Worm (Caenorhabditis elegans) whole organism, young adult: ENCODE results near the gene Y48C3A.20.

Experiments used
- B0019.2 ChIP-seq: fragments of 200-800 bp; sonication (Bioruptor generic); conservative IDR thresholded peaks from 2 replicates; pipeline ENCODE4 v1.3.6; 2022; ENCODE audit warnings: missing genetic modification reagents, missing genetic modification characterization, missing compliant biosample characterization
- D2030.7 ChIP-seq: fragments of 200-800 bp; sonication (Bioruptor generic); IDR thresholded peaks from 2 replicates; pipeline ENCODE4 v1.3.6; 2022; ENCODE audit warnings: missing genetic modification reagents, missing genetic modification characterization, missing compliant biosample characterization
- F33H1.4 ChIP-seq: fragments of 200-800 bp; sonication (Bioruptor generic); IDR thresholded peaks from 2 replicates; pipeline ENCODE4 v1.3.6; 2022; ENCODE audit warnings: missing genetic modification reagents, missing genetic modification characterization, missing compliant biosample characterization
- F37B4.10 ChIP-seq: fragments of 200-800 bp; sonication (Bioruptor generic); IDR thresholded peaks from 2 replicates; pipeline ENCODE4 v1.3.6; 2022; ENCODE audit warnings: missing genetic modification characterization, missing compliant biosample characterization
- F39B2.1 ChIP-seq: fragments of 200-800 bp; sonication (Bioruptor generic); IDR thresholded peaks from 2 replicates; pipeline ENCODE4 v1.3.6; 2022; ENCODE audit warnings: missing genetic modification reagents, missing genetic modification characterization, missing compliant biosample characterization
- F52B5.7 ChIP-seq: sonication (generic microtip); optimal IDR thresholded peaks from 2 replicates; lab custom pipeline; 2016; ENCODE audit warnings: mild to moderate bottlenecking, missing genetic modification characterization, missing compliant biosample characterization
- Y53F4B.3 ChIP-seq: fragments of 200-800 bp; sonication (Bioruptor generic); IDR thresholded peaks from 2 replicates; pipeline ENCODE4 v1.3.6; 2022; ENCODE audit warnings: missing genetic modification reagents, missing genetic modification characterization, missing compliant biosample characterization
- Y53G8AR.9 ChIP-seq: fragments of 200-800 bp; sonication (Bioruptor generic); conservative IDR thresholded peaks from 2 replicates; pipeline ENCODE4 v1.3.6; 2022; ENCODE audit warnings: missing genetic modification reagents, missing genetic modification characterization, missing compliant biosample characterization
- Y79H2A.3 ChIP-seq: fragments of 200-800 bp; sonication (Bioruptor generic); conservative IDR thresholded peaks from 2 replicates; pipeline ENCODE4 v1.3.6; 2022; ENCODE audit warnings: missing genetic modification reagents, missing genetic modification characterization, missing compliant biosample characterization
- Y95B8A.8 ChIP-seq: fragments of 200-800 bp; sonication (Bioruptor generic); IDR thresholded peaks from 2 replicates; pipeline ENCODE4 v1.3.6; 2022; ENCODE audit warnings: missing genetic modification reagents, missing genetic modification characterization, missing compliant biosample characterization
- akir-1 ChIP-seq: fragments of 200-800 bp; sonication (Bioruptor generic); optimal IDR thresholded peaks from 2 replicates; lab custom pipeline; 2018; ENCODE audit warnings: mild to moderate bottlenecking, missing genetic modification characterization, moderate library complexity, missing compliant biosample characterization
- ama-1 ChIP-seq, 3 experiments: fragments of 150-350 bp in 1 of 3; sonication (generic microtip) in 2 of 3; optimal IDR thresholded peaks; 2 replicates each; lab custom pipeline; 2014 to 2018; ENCODE audit warnings: missing biosample characterization in 2 of 3, missing genetic modification characterization in 2 of 3, missing genetic modification reagents in 2 of 3
- aptf-3 ChIP-seq: fragments of 200-800 bp; sonication (Bioruptor generic); IDR thresholded peaks from 2 replicates; pipeline ENCODE4 v1.3.6; 2022; ENCODE audit warnings: missing genetic modification characterization, missing compliant biosample characterization
- bed-1 ChIP-seq: fragments of 200-800 bp; sonication (Bioruptor generic); IDR thresholded peaks from 2 replicates; pipeline ENCODE4 v1.3.6; 2022; ENCODE audit warnings: missing genetic modification reagents, missing genetic modification characterization, missing compliant biosample characterization
- cebp-1 ChIP-seq, 2 experiments: fragments of 200-800 bp in 1 of 2; sonication (Bioruptor generic) in 1 of 2; sonication (generic microtip) in 1 of 2; IDR thresholded peaks in 1 of 2; optimal IDR thresholded peaks in 1 of 2; 2 replicates each; pipeline versions ENCODE4 v1.3.6 to Lab custom; 2017 to 2022; ENCODE audit warnings: missing compliant biosample characterization in 2 of 2, missing genetic modification characterization in 2 of 2, mild to moderate bottlenecking in 1 of 2, missing genetic modification reagents in 1 of 2, moderate library complexity in 1 of 2
- cebp-2 ChIP-seq: fragments of 200-800 bp; sonication (Bioruptor generic); IDR thresholded peaks from 2 replicates; pipeline ENCODE4 v1.3.6; 2022; ENCODE audit warnings: missing genetic modification characterization, missing compliant biosample characterization
- ceh-40 ChIP-seq: fragments of 200-800 bp; sonication (Bioruptor generic); IDR thresholded peaks from 2 replicates; pipeline ENCODE4 v1.3.6; 2022; ENCODE audit warnings: missing genetic modification characterization, missing compliant biosample characterization
- ceh-58 ChIP-seq: fragments of 200-800 bp; sonication (Bioruptor generic); IDR thresholded peaks from 2 replicates; pipeline ENCODE4 v1.3.6; 2022; ENCODE audit warnings: missing genetic modification characterization, missing compliant biosample characterization
- ceh-91 ChIP-seq: fragments of 200-800 bp; sonication (Bioruptor generic); IDR thresholded peaks from 2 replicates; pipeline ENCODE4 v1.3.6; 2022; ENCODE audit warnings: missing genetic modification reagents, missing genetic modification characterization, missing compliant biosample characterization
- chd-7 ChIP-seq: sonication (generic microtip); optimal IDR thresholded peaks from 2 replicates; lab custom pipeline; 2016; ENCODE audit warnings: mild to moderate bottlenecking, missing genetic modification characterization, moderate library complexity, missing compliant biosample characterization
- dox-1 ChIP-seq: fragments of 200-800 bp; sonication (Bioruptor generic); IDR thresholded peaks from 2 replicates; pipeline ENCODE4 v1.3.6; 2022; ENCODE audit warnings: missing genetic modification reagents, missing genetic modification characterization, missing compliant biosample characterization
- dpff-1 ChIP-seq: sonication (generic microtip); optimal IDR thresholded peaks from 2 replicates; lab custom pipeline; 2017; ENCODE audit warnings: mild to moderate bottlenecking, missing genetic modification characterization, missing compliant biosample characterization
- egl-44 ChIP-seq: fragments of 200-800 bp; sonication (Bioruptor generic); IDR thresholded peaks from 2 replicates; pipeline ENCODE4 v1.3.6; 2022; ENCODE audit warnings: missing genetic modification reagents, missing genetic modification characterization, missing compliant biosample characterization
- ekl-4 ChIP-seq: fragments of 200-800 bp; sonication (Bioruptor generic); IDR thresholded peaks from 2 replicates; pipeline ENCODE4 v1.3.6; 2022; ENCODE audit warnings: missing genetic modification reagents, missing genetic modification characterization, missing compliant biosample characterization
- gei-17 ChIP-seq: fragments of 200-800 bp; sonication (Bioruptor generic); optimal IDR thresholded peaks from 2 replicates; lab custom pipeline; 2018; ENCODE audit warnings: mild to moderate bottlenecking, missing genetic modification characterization, missing compliant biosample characterization
- hlh-12 ChIP-seq: sonication (generic microtip); optimal IDR thresholded peaks from 2 replicates; lab custom pipeline; 2016; ENCODE audit warnings: missing genetic modification characterization, missing compliant biosample characterization
- hlh-26 ChIP-seq: fragments of 200-800 bp; sonication (Bioruptor generic); conservative IDR thresholded peaks from 2 replicates; pipeline ENCODE4 v1.3.6; 2022; ENCODE audit warnings: missing genetic modification reagents, missing genetic modification characterization, missing compliant biosample characterization
- hmg-20 ChIP-seq: fragments of 200-800 bp; sonication (Bioruptor generic); IDR thresholded peaks from 2 replicates; pipeline ENCODE4 v1.3.6; 2022; ENCODE audit warnings: missing genetic modification reagents, missing genetic modification characterization, missing compliant biosample characterization
- let-526 ChIP-seq: fragments of 200-800 bp; sonication (Bioruptor generic); IDR thresholded peaks from 2 replicates; pipeline ENCODE4 v1.3.6; 2022; ENCODE audit warnings: missing genetic modification reagents, missing genetic modification characterization, missing compliant biosample characterization
- lin-26 ChIP-seq: fragments of 200-800 bp; sonication (Bioruptor generic); IDR thresholded peaks from 2 replicates; pipeline ENCODE4 v1.3.6; 2022; ENCODE audit warnings: missing genetic modification reagents, missing genetic modification characterization, missing compliant biosample characterization
- lin-54 ChIP-seq: fragments of 200-800 bp; sonication (Bioruptor generic); optimal IDR thresholded peaks from 2 replicates; lab custom pipeline; 2018; ENCODE audit warnings: mild to moderate bottlenecking, missing genetic modification characterization, missing compliant biosample characterization
- lsy-27 ChIP-seq: sonication (generic microtip); optimal IDR thresholded peaks from 2 replicates; lab custom pipeline; 2017; ENCODE audit warnings: missing genetic modification characterization, mild to moderate bottlenecking, missing compliant biosample characterization, antibody characterized with exemption, missing genotype, borderline replicate concordance; ENCODE audit not compliant: insufficient read depth
- madf-6 ChIP-seq: fragments of 200-800 bp; sonication (Bioruptor generic); IDR thresholded peaks from 2 replicates; pipeline ENCODE4 v1.3.6; 2022; ENCODE audit warnings: missing genetic modification reagents, missing genetic modification characterization, missing compliant biosample characterization
- madf-8 ChIP-seq: fragments of 200-800 bp; sonication (Bioruptor generic); conservative IDR thresholded peaks from 2 replicates; pipeline ENCODE4 v1.3.6; 2022; ENCODE audit warnings: missing genetic modification reagents, missing genetic modification characterization, missing compliant biosample characterization
- nfya-1 ChIP-seq: sonication (generic microtip); optimal IDR thresholded peaks from 2 replicates; lab custom pipeline; 2017; ENCODE audit warnings: antibody characterized with exemption, missing compliant biosample characterization, missing genetic modification characterization, borderline replicate concordance; ENCODE audit not compliant: insufficient read depth
- nfya-2 ChIP-seq: fragments of 200-800 bp; sonication (Bioruptor generic); IDR thresholded peaks from 2 replicates; pipeline ENCODE4 v1.3.6; 2022; ENCODE audit warnings: missing genetic modification reagents, missing genetic modification characterization, missing compliant biosample characterization
- nfyb-1 ChIP-seq: fragments of 200-800 bp; sonication (Bioruptor generic); IDR thresholded peaks from 2 replicates; pipeline ENCODE4 v1.3.6; 2022; ENCODE audit warnings: missing genetic modification reagents, missing genetic modification characterization, missing compliant biosample characterization
- nhr-27 ChIP-seq: fragments of 200-800 bp; sonication (Bioruptor generic); optimal IDR thresholded peaks from 2 replicates; lab custom pipeline; 2018; ENCODE audit warnings: mild to moderate bottlenecking, missing genetic modification characterization, moderate library complexity, missing compliant biosample characterization
- pha-4 ChIP-seq: fragments of 150-350 bp; sonication (generic microtip); optimal IDR thresholded peaks from 2 replicates; lab custom pipeline; 2014; ENCODE audit warnings: missing biosample characterization, missing genetic modification reagents, missing genetic modification characterization
- rpc-1 ChIP-seq, 2 experiments: fragments of 150-350 bp in 1 of 2; sonication (generic microtip) in 1 of 2; optimal IDR thresholded peaks; 2 replicates each; lab custom pipeline; 2014 to 2018; ENCODE audit warnings: missing biosample characterization in 1 of 2, missing genetic modification characterization in 1 of 2, missing genetic modification reagents in 1 of 2, missing genotype in 1 of 2
- snpc-1.1 ChIP-seq: sonication (generic microtip); optimal IDR thresholded peaks from 2 replicates; lab custom pipeline; 2017; ENCODE audit warnings: missing genetic modification characterization, mild to moderate bottlenecking, missing compliant biosample characterization, antibody characterized with exemption, moderate library complexity, missing genotype, missing genetic modification reagents; ENCODE audit not compliant: insufficient read depth
- sptf-2 ChIP-seq: fragments of 200-800 bp; sonication (Bioruptor generic); optimal IDR thresholded peaks from 2 replicates; lab custom pipeline; 2018; ENCODE audit warnings: mild to moderate bottlenecking, missing genetic modification characterization, missing compliant biosample characterization
- tbp1 ChIP-seq: fragments of 200-800 bp; sonication (Bioruptor generic); optimal IDR thresholded peaks from 2 replicates; lab custom pipeline; 2018; ENCODE audit warnings: mild to moderate bottlenecking, missing genetic modification characterization, missing compliant biosample characterization
- tlf-1 ChIP-seq: fragments of 200-800 bp; sonication (Bioruptor generic); optimal IDR thresholded peaks from 2 replicates; lab custom pipeline; 2018; ENCODE audit warnings: mild to moderate bottlenecking, missing genetic modification characterization, missing compliant biosample characterization
- ztf-22 ChIP-seq: fragments of 200-800 bp; sonication (Bioruptor generic); optimal IDR thresholded peaks from 2 replicates; lab custom pipeline; 2018; ENCODE audit warnings: mild to moderate bottlenecking, missing genetic modification characterization, moderate library complexity, missing compliant biosample characterization
- ztf-26 ChIP-seq: sonication (generic microtip); optimal IDR thresholded peaks from 2 replicates; lab custom pipeline; 2017; ENCODE audit warnings: missing genetic modification characterization, missing compliant biosample characterization

The Y48C3A.20 gene

ce11 chrII:13334966-13335698 is 34.3 kb upstream of the Y48C3A.20 start (continued):
- TF ChIP-seq D2030.7 (GFP tag; lab: Robert Waterston, UW) = no peak
- no peak for TF ChIP-seq ceh-58 (GFP tag; lab: Robert Waterston, UW)
- peak; percentile 19 for TF ChIP-seq gei-17
- no peak for TF ChIP-seq ztf-22
- TF ChIP-seq lin-26 (GFP tag; lab: Robert Waterston, UW) = peak; percentile 47; the same call in 1 of the 2 replicates
- no peak for TF ChIP-seq bed-1 (GFP tag; lab: Robert Waterston, UW)
- TF ChIP-seq ekl-4 (GFP tag; lab: Robert Waterston, UW) = peak; percentile 49; the same call in 1 of the 2 replicates
- TF ChIP-seq tlf-1 = peak; percentile 4
- no peak for TF ChIP-seq hlh-12 (tag; lab: Kevin White, UChicago)
- no peak for TF ChIP-seq dpff-1
- TF ChIP-seq nfya-1 (tag; lab: Kevin White, UChicago) = no peak
- TF ChIP-seq chd-7 (tag; lab: Kevin White, UChicago) = peak; percentile 75
- TF ChIP-seq F52B5.7 (tag; lab: Kevin White, UChicago) = no peak
- TF ChIP-seq snpc-1.1 (tag; lab: Kevin White, UChicago) = no peak
- peak; percentile 34 for TF ChIP-seq lin-54 (GFP tag; lab: Kevin White, UChicago)
- no peak for TF ChIP-seq madf-8
- no peak for TF ChIP-seq Y79H2A.3
- no peak for TF ChIP-seq madf-6 (GFP tag; lab: Robert Waterston, UW)
- no peak for TF ChIP-seq aptf-3 (GFP tag; lab: Robert Waterston, UW)
- TF ChIP-seq sptf-2 (GFP tag; lab: Kevin White, UChicago) = no peak
- TF ChIP-seq ztf-26 = peak; percentile 51
- TF ChIP-seq lsy-27 = no peak
- TF ChIP-seq hmg-20 (GFP tag; lab: Robert Waterston, UW) = no peak
- TF ChIP-seq nhr-27 (tag; lab: Kevin White, UChicago) = no peak
- TF ChIP-seq nfyb-1 (GFP tag; lab: Robert Waterston, UW) = 0 out of 2 replicates have a peak, but pooled peaks have one; percentile 29
- TF ChIP-seq pha-4 (tag; lab: Kevin White, UChicago) = peak; percentile 7
- TF ChIP-seq B0019.2 = no peak
- TF ChIP-seq F39B2.1 (GFP tag; lab: Robert Waterston, UW) = no peak
- TF ChIP-seq nfya-2 = no peak
- no peak for TF ChIP-seq cebp-2
- peak; percentile 87 for TF ChIP-seq dox-1 (GFP tag; lab: Robert Waterston, UW)
- no peak for TF ChIP-seq ama-1 (optimal IDR thresholded peaks at IDR 0.05; lab: Kevin White, UChicago)
- TF ChIP-seq ama-1 (GFP tag; optimal IDR thresholded peaks at IDR 0.05; lab: Kevin White, UChicago) = no peak
- TF ChIP-seq tbp1 (GFP tag; lab: Kevin White, UChicago) = no peak
- no peak for TF ChIP-seq F37B4.10 (GFP tag; lab: Robert Waterston, UW)
- no peak for TF ChIP-seq rpc-1 (optimal IDR thresholded peaks at IDR 0.05; lab: Kevin White, UChicago)
- no peak for TF ChIP-seq rpc-1 (tag; optimal IDR thresholded peaks at IDR 0.05; lab: Kevin White, UChicago)
- 0 out of 2 replicates have a peak, but pooled peaks have one; percentile 28 for TF ChIP-seq Y95B8A.8
- no peak for TF ChIP-seq akir-1
- TF ChIP-seq egl-44 (GFP tag; lab: Robert Waterston, UW) = no peak
- TF ChIP-seq let-526 (GFP tag; lab: Robert Waterston, UW) = no peak
- TF ChIP-seq Y53G8AR.9 = no peak
- TF ChIP-seq ceh-91 (GFP tag; lab: Robert Waterston, UW) = no peak
- no peak for TF ChIP-seq cebp-1 (GFP tag; IDR thresholded peaks at IDR 0.05; lab: Robert Waterston, UW)
- TF ChIP-seq cebp-1 (tag; optimal IDR thresholded peaks at IDR 0.05; lab: Kevin White, UChicago) = peak; percentile 77
- 0 out of 2 replicates have a peak, but pooled peaks have one; percentile 14 for TF ChIP-seq F33H1.4 (GFP tag; lab: Robert Waterston, UW)
- TF ChIP-seq Y53F4B.3 (GFP tag; lab: Robert Waterston, UW) = no peak
- no peak for TF ChIP-seq hlh-26 (GFP tag; lab: Robert Waterston, UW)
- TF ChIP-seq ceh-40 = no peak
